Fruit fly (Drosophila melanogaster) Kc167 (cell line): ENCODE results near the gene CG31191.

Experiments used
- Myc ChIP-seq: fragments of >200 bp; optimal IDR thresholded peaks from 2 replicates; lab custom pipeline; 2017; ENCODE audit warnings: missing external identifiers
- h ChIP-seq: fragments of >200 bp; optimal IDR thresholded peaks from 3 replicates; lab custom pipeline; 2018; ENCODE audit warnings: missing external identifiers
- insv ChIP-seq: fragments of >200 bp; optimal IDR thresholded peaks from 3 replicates; lab custom pipeline; 2018; ENCODE audit warnings: missing external identifiers
- psq ChIP-seq: fragments of >200 bp; optimal IDR thresholded peaks from 2 replicates; lab custom pipeline; 2017; ENCODE audit warnings: missing external identifiers

- TF ChIP-seq Myc (no peak), insv (lab: Kevin White, UChicago) (no peak), h (lab: Kevin White, UChicago) (no peak), psq (lab: Kevin White, UChicago) (no peak)
Observed at dm6 chr3R:20912725-20913124, 32.6 kb downstream of the CG31191 start.
